Worm (Caenorhabditis elegans): ENCODE measurements around the gene C56G3.2.

The C56G3.2 gene

ce11 chrX:7390270-7390669, 24.9 kb downstream of the C56G3.2 start, which contains the start of gene C10A4.6:
Gene C10A4.6, plus strand, starts transcription at chrX:7390570.
- TF ChIP-seq ZK337.2 (GFP tag; IDR thresholded peaks at IDR 0.05) = no peak
- no peak for TF ChIP-seq attf-4 (tag; optimal IDR thresholded peaks at IDR 0.05)
- TF ChIP-seq lim-7 (GFP tag; IDR thresholded peaks at IDR 0.05) = no peak
- no peak for TF ChIP-seq daf-19 (GFP tag; conservative IDR thresholded peaks at IDR 0.05)
- peak in 1 of 2 experiments; percentile 27 for TF ChIP-seq unc-62 (GFP tag; optimal IDR thresholded peaks at IDR 0.05 in 1 of 2)
- no peak for TF ChIP-seq unc-62 (tag; optimal IDR thresholded peaks at IDR 0.05)
- TF ChIP-seq hmg-1.1 (GFP tag; IDR thresholded peaks at IDR 0.05) = no peak
- TF ChIP-seq lin-29 (GFP tag; IDR thresholded peaks at IDR 0.05) = no peak

ce11 chrX:7393167-7393566, 27.8 kb downstream of the C56G3.2 start, which contains the start of gene gad-2:
Gene gad-2, plus strand, starts transcription at chrX:7393467.
- TF ChIP-seq Y48G9A.11 (GFP tag; IDR thresholded peaks at IDR 0.05) = no peak
- TF ChIP-seq nhr-111 (GFP tag; optimal IDR thresholded peaks at IDR 0.05) = no peak
- no peak for TF ChIP-seq nhr-25 (tag; optimal IDR thresholded peaks at IDR 0.05; ENCODE audit: borderline replicate concordance, insufficient read depth)
- no peak for TF ChIP-seq cey-2 (tag; optimal IDR thresholded peaks at IDR 0.05; ENCODE audit: borderline replicate concordance, insufficient read depth)
- TF ChIP-seq hmg-1.1 (GFP tag; IDR thresholded peaks at IDR 0.05) = no peak
- TF ChIP-seq saeg-2 (GFP tag; IDR thresholded peaks at IDR 0.05) = no peak
- no peak for TF ChIP-seq dmd-8 (GFP tag; IDR thresholded peaks at IDR 0.05)
- TF ChIP-seq ama-1 (optimal IDR thresholded peaks at IDR 0.05) = no peak
- TF ChIP-seq lin-39 (tag; optimal IDR thresholded peaks at IDR 0.05) = no peak

ce11 chrX:7397935-7398334, 32.6 kb downstream of the C56G3.2 start, which contains the start of gene C10A4.13:
Gene C10A4.13, minus strand, starts transcription at chrX:7398035.
- TF ChIP-seq unc-130 (GFP tag; optimal IDR thresholded peaks at IDR 0.05) (no peak), ces-1 (GFP tag; optimal IDR thresholded peaks at IDR 0.05) (no peak), ztf-7 (tag; optimal IDR thresholded peaks at IDR 0.05) (no peak), zfp-2 (tag; optimal IDR thresholded peaks at IDR 0.05) (no peak), Y75B8A.6 (GFP tag; IDR thresholded peaks at IDR 0.05) (no peak), ama-1 (optimal IDR thresholded peaks at IDR 0.05) (no peak), ceh-28 (tag; optimal IDR thresholded peaks at IDR 0.05) (no peak), set-16 (GFP tag; IDR thresholded peaks at IDR 0.05) (no peak)

- no peak for TF ChIP-seq lir-3 (tag; optimal IDR thresholded peaks at IDR 0.05)
- TF ChIP-seq duxl-1 (tag; optimal IDR thresholded peaks at IDR 0.05; ENCODE audit: poor library complexity) = no peak
- no peak for TF ChIP-seq zag-1 (tag; optimal IDR thresholded peaks at IDR 0.05)
- no peak for TF ChIP-seq hif-1 (tag; optimal IDR thresholded peaks at IDR 0.05)
- no peak for TF ChIP-seq madf-9 (GFP tag; conservative IDR thresholded peaks at IDR 0.05)
- no peak for TF ChIP-seq nhr-102 (tag; optimal IDR thresholded peaks at IDR 0.05)
- no peak for TF ChIP-seq hlh-30 (tag; optimal IDR thresholded peaks at IDR 0.05; ENCODE audit: insufficient read depth)
- no peak for TF ChIP-seq fos-1 (tag; optimal IDR thresholded peaks at IDR 0.05)
- TF ChIP-seq aly-2 (tag; optimal IDR thresholded peaks at IDR 0.05) = no peak
- no peak for TF ChIP-seq sdz-12 (GFP tag; optimal IDR thresholded peaks at IDR 0.05)
- TF ChIP-seq daf-8 (GFP tag; IDR thresholded peaks at IDR 0.05) = no peak
- no peak for TF ChIP-seq snpc-1.2 (GFP tag; IDR thresholded peaks at IDR 0.05)
- TF ChIP-seq nhr-10 (tag; optimal IDR thresholded peaks at IDR 0.05) = no peak
Measured at ce11 chrX:7398584-7398983, 33.2 kb downstream of the C56G3.2 start, which contains the start of gene C10A4.10. Gene C10A4.10, plus strand, starts transcription at chrX:7398884.
